Worm (Caenorhabditis elegans) whole organism, young adult: ENCODE results near the gene nhr-161.

ENCODE experiments used
- B0035.1 ChIP-seq: sonication (generic microtip); optimal IDR thresholded peaks from 2 replicates; lab custom pipeline; 2016; ENCODE audit warnings: missing genetic modification characterization, mild to moderate bottlenecking, missing compliant biosample characterization, missing genotype, missing genetic modification reagents
- B0336.3 ChIP-seq: fragments of 200-800 bp; sonication (Bioruptor generic); IDR thresholded peaks from 2 replicates; pipeline ENCODE4 v1.3.6; 2022; ENCODE audit warnings: missing genetic modification characterization, missing compliant biosample characterization
- F10E7.11 ChIP-seq: sonication (generic microtip); optimal IDR thresholded peaks from 2 replicates; lab custom pipeline; 2017; ENCODE audit warnings: mild to moderate bottlenecking, missing genetic modification characterization, moderate library complexity, missing compliant biosample characterization
- F23B12.7 ChIP-seq: sonication (generic microtip); optimal IDR thresholded peaks from 2 replicates; lab custom pipeline; 2017; ENCODE audit warnings: missing genetic modification characterization, mild to moderate bottlenecking, missing compliant biosample characterization, antibody characterized with exemption, moderate library complexity; ENCODE audit not compliant: insufficient read depth
- F33H1.4 ChIP-seq: fragments of 200-800 bp; sonication (Bioruptor generic); IDR thresholded peaks from 2 replicates; pipeline ENCODE4 v1.3.6; 2022; ENCODE audit warnings: missing genetic modification reagents, missing genetic modification characterization, missing compliant biosample characterization
- F37B4.10 ChIP-seq: fragments of 200-800 bp; sonication (Bioruptor generic); IDR thresholded peaks from 2 replicates; pipeline ENCODE4 v1.3.6; 2022; ENCODE audit warnings: missing genetic modification characterization, missing compliant biosample characterization
- F39B2.1 ChIP-seq: fragments of 200-800 bp; sonication (Bioruptor generic); IDR thresholded peaks from 2 replicates; pipeline ENCODE4 v1.3.6; 2022; ENCODE audit warnings: missing genetic modification reagents, missing genetic modification characterization, missing compliant biosample characterization
- F57A8.1 ChIP-seq: fragments of 200-800 bp; sonication (Bioruptor generic); optimal IDR thresholded peaks from 2 replicates; lab custom pipeline; 2018; ENCODE audit warnings: mild to moderate bottlenecking, missing genetic modification characterization, moderate library complexity, missing compliant biosample characterization
- K11D2.4 ChIP-seq: fragments of 200-800 bp; sonication (Bioruptor generic); IDR thresholded peaks from 2 replicates; pipeline ENCODE4 v1.3.6; 2022; ENCODE audit warnings: missing genetic modification reagents, missing genetic modification characterization, missing compliant biosample characterization
- Y53G8AR.9 ChIP-seq: fragments of 200-800 bp; sonication (Bioruptor generic); conservative IDR thresholded peaks from 2 replicates; pipeline ENCODE4 v1.3.6; 2022; ENCODE audit warnings: missing genetic modification reagents, missing genetic modification characterization, missing compliant biosample characterization
- athp-1 ChIP-seq: sonication (generic microtip); optimal IDR thresholded peaks from 2 replicates; lab custom pipeline; 2017; ENCODE audit warnings: mild to moderate bottlenecking, missing genetic modification characterization, missing compliant biosample characterization
- attf-3 ChIP-seq: fragments of 200-800 bp; sonication (Bioruptor generic); conservative IDR thresholded peaks from 2 replicates; pipeline ENCODE4 v1.3.6; 2022; ENCODE audit warnings: missing genetic modification reagents, missing genetic modification characterization, missing compliant biosample characterization
- ccch-3 ChIP-seq: fragments of 200-800 bp; sonication (Bioruptor generic); optimal IDR thresholded peaks from 2 replicates; lab custom pipeline; 2018; ENCODE audit warnings: mild to moderate bottlenecking, missing genetic modification characterization, missing compliant biosample characterization
- dpff-1 ChIP-seq: sonication (generic microtip); optimal IDR thresholded peaks from 2 replicates; lab custom pipeline; 2017; ENCODE audit warnings: mild to moderate bottlenecking, missing genetic modification characterization, missing compliant biosample characterization
- hlh-26 ChIP-seq: fragments of 200-800 bp; sonication (Bioruptor generic); conservative IDR thresholded peaks from 2 replicates; pipeline ENCODE4 v1.3.6; 2022; ENCODE audit warnings: missing genetic modification reagents, missing genetic modification characterization, missing compliant biosample characterization
- hmg-1.2 ChIP-seq: fragments of 200-800 bp; sonication (Bioruptor generic); IDR thresholded peaks from 2 replicates; pipeline ENCODE4 v1.3.6; 2022; ENCODE audit warnings: missing genetic modification reagents, missing genetic modification characterization, missing compliant biosample characterization
- hmg-20 ChIP-seq: fragments of 200-800 bp; sonication (Bioruptor generic); IDR thresholded peaks from 2 replicates; pipeline ENCODE4 v1.3.6; 2022; ENCODE audit warnings: missing genetic modification reagents, missing genetic modification characterization, missing compliant biosample characterization
- lin-26 ChIP-seq: fragments of 200-800 bp; sonication (Bioruptor generic); IDR thresholded peaks from 2 replicates; pipeline ENCODE4 v1.3.6; 2022; ENCODE audit warnings: missing genetic modification reagents, missing genetic modification characterization, missing compliant biosample characterization
- lin-54 ChIP-seq: fragments of 200-800 bp; sonication (Bioruptor generic); optimal IDR thresholded peaks from 2 replicates; lab custom pipeline; 2018; ENCODE audit warnings: mild to moderate bottlenecking, missing genetic modification characterization, missing compliant biosample characterization
- lsy-27 ChIP-seq: sonication (generic microtip); optimal IDR thresholded peaks from 2 replicates; lab custom pipeline; 2017; ENCODE audit warnings: missing genetic modification characterization, mild to moderate bottlenecking, missing compliant biosample characterization, antibody characterized with exemption, missing genotype, borderline replicate concordance; ENCODE audit not compliant: insufficient read depth
- madf-8 ChIP-seq: fragments of 200-800 bp; sonication (Bioruptor generic); conservative IDR thresholded peaks from 2 replicates; pipeline ENCODE4 v1.3.6; 2022; ENCODE audit warnings: missing genetic modification reagents, missing genetic modification characterization, missing compliant biosample characterization
- mel-28 ChIP-seq: sonication (generic microtip); optimal IDR thresholded peaks from 2 replicates; lab custom pipeline; 2016; ENCODE audit warnings: borderline replicate concordance, mild to moderate bottlenecking, missing genetic modification characterization, missing compliant biosample characterization
- nfya-2 ChIP-seq: fragments of 200-800 bp; sonication (Bioruptor generic); IDR thresholded peaks from 2 replicates; pipeline ENCODE4 v1.3.6; 2022; ENCODE audit warnings: missing genetic modification reagents, missing genetic modification characterization, missing compliant biosample characterization
- nhr-80 ChIP-seq: sonication (generic microtip); optimal IDR thresholded peaks from 2 replicates; lab custom pipeline; 2016; ENCODE audit warnings: missing genetic modification characterization, missing compliant biosample characterization
- rec-8 ChIP-seq, 2 experiments: sonication (generic microtip); optimal IDR thresholded peaks; 2 replicates each; lab custom pipeline; 2016; ENCODE audit warnings: mild to moderate bottlenecking in 2 of 2, missing genetic modification characterization in 2 of 2, missing genetic modification reagents in 2 of 2, missing genotype in 2 of 2, missing biosample characterization in 1 of 2, missing compliant biosample characterization in 1 of 2, moderate library complexity in 1 of 2
- sea-2 ChIP-seq: fragments of 200-800 bp; sonication (Bioruptor generic); IDR thresholded peaks from 2 replicates; pipeline ENCODE4 v1.3.6; 2022; ENCODE audit warnings: missing genetic modification characterization, missing compliant biosample characterization
- snpc-1.1 ChIP-seq: sonication (generic microtip); optimal IDR thresholded peaks from 2 replicates; lab custom pipeline; 2017; ENCODE audit warnings: missing genetic modification characterization, mild to moderate bottlenecking, missing compliant biosample characterization, antibody characterized with exemption, moderate library complexity, missing genotype, missing genetic modification reagents; ENCODE audit not compliant: insufficient read depth
- snpc-4 ChIP-seq, 5 experiments: fragments of 150-350 bp in 1 of 5; sonication (generic microtip) in 4 of 5; optimal IDR thresholded peaks; 2 replicates each; lab custom pipeline; 2014 to 2018; ENCODE audit warnings: missing genetic modification characterization in 5 of 5, missing biosample characterization in 3 of 5, antibody characterized with exemption in 2 of 5, mild to moderate bottlenecking in 2 of 5, missing compliant biosample characterization in 2 of 5, missing genotype in 2 of 5, moderate library complexity in 2 of 5, missing genetic modification reagents in 1 of 5
- tbx-9 ChIP-seq: sonication (generic microtip); optimal IDR thresholded peaks from 2 replicates; lab custom pipeline; 2016; ENCODE audit warnings: borderline replicate concordance, missing genetic modification characterization, inconsistent platforms, missing compliant biosample characterization
- unc-62 ChIP-seq: fragments of 150-350 bp; optimal IDR thresholded peaks from 2 replicates; lab custom pipeline; 2014; ENCODE audit warnings: missing biosample characterization, missing genetic modification reagents, missing genetic modification characterization
- ztf-18 ChIP-seq: sonication (generic microtip); optimal IDR thresholded peaks from 2 replicates; lab custom pipeline; 2016; ENCODE audit warnings: missing genotype, mild to moderate bottlenecking, missing genetic modification characterization, missing compliant biosample characterization
- ztf-28 ChIP-seq: fragments of 200-800 bp; sonication (Bioruptor generic); IDR thresholded peaks from 2 replicates; pipeline ENCODE4 v1.3.6; 2022; ENCODE audit warnings: missing genetic modification reagents, missing genetic modification characterization, missing compliant biosample characterization
- ztf-6 ChIP-seq: fragments of 200-800 bp; sonication (Bioruptor generic); IDR thresholded peaks from 2 replicates; pipeline ENCODE4 v1.3.6; 2022; ENCODE audit warnings: missing genetic modification reagents, missing genetic modification characterization, missing compliant biosample characterization

The nhr-161 gene

ce11 chrV:6947442-6947841 is 35.3 kb downstream of the nhr-161 start, which contains the start of gene Y57E12B.4:
Gene Y57E12B.4 (minus strand): TSS chrV:6947542.
- TF ChIP-seq ccch-3 (no peak), attf-3 (GFP tag; lab: Robert Waterston, UW) (no peak), F23B12.7 (tag; lab: Kevin White, UChicago) (no peak), hlh-26 (no peak), mel-28 (tag; lab: Kevin White, UChicago) (no peak), dpff-1 (tag; lab: Kevin White, UChicago) (no peak), snpc-4 (GFP tag; optimal IDR thresholded peaks at IDR 0.05; lab: Kevin White, UChicago) (no peak), snpc-4 (tag; optimal IDR thresholded peaks at IDR 0.05; lab: Kevin White, UChicago) (no peak), hmg-1.2 (GFP tag; lab: Robert Waterston, UW) (no peak), ztf-18 (tag; lab: Kevin White, UChicago) (no peak), unc-62 (no peak), F39B2.1 (GFP tag; lab: Robert Waterston, UW) (no peak), lin-54 (GFP tag; lab: Kevin White, UChicago) (no peak), rec-8 (tag; optimal IDR thresholded peaks at IDR 0.05; lab: Kevin White, UChicago) (no peak), F10E7.11 (tag; lab: Kevin White, UChicago) (no peak)

- TF ChIP-seq sea-2: no peak
- TF ChIP-seq hmg-20: no peak
- TF ChIP-seq B0035.1 (tag; lab: Kevin White, UChicago): no peak
- TF ChIP-seq Y53G8AR.9 (GFP tag; lab: Robert Waterston, UW): no peak
Measured at ce11 chrV:6935878-6936277, 46.8 kb downstream of the nhr-161 start, which contains the start of gene Y57E12B.10. Gene Y57E12B.10 (minus strand): TSS chrV:6935978.

- no peak for TF ChIP-seq F33H1.4 (GFP tag; lab: Robert Waterston, UW)
- TF ChIP-seq snpc-1.1 (tag; lab: Kevin White, UChicago): no peak
- no peak for TF ChIP-seq nhr-80 (tag; lab: Kevin White, UChicago)
- no peak for TF ChIP-seq K11D2.4 (GFP tag; lab: Robert Waterston, UW)
- TF ChIP-seq ztf-28 (GFP tag; lab: Robert Waterston, UW): no peak
- TF ChIP-seq ztf-6 (GFP tag; lab: Robert Waterston, UW): no peak
- TF ChIP-seq lin-26 (GFP tag; lab: Robert Waterston, UW): no peak
- no peak for TF ChIP-seq F37B4.10 (GFP tag; lab: Robert Waterston, UW)
- TF ChIP-seq lsy-27: no peak
- TF ChIP-seq athp-1: no peak
- no peak for TF ChIP-seq madf-8 (GFP tag; lab: Robert Waterston, UW)
- no peak for TF ChIP-seq F57A8.1 (GFP tag; lab: Kevin White, UChicago)
- TF ChIP-seq tbx-9 (tag; lab: Kevin White, UChicago): no peak
- no peak for TF ChIP-seq nfya-2 (GFP tag; lab: Robert Waterston, UW)
- no peak for TF ChIP-seq B0336.3 (GFP tag; lab: Robert Waterston, UW)
Measured at ce11 chrV:6934212-6934611, 48.5 kb downstream of the nhr-161 start, which contains the start of gene lipl-6. Gene lipl-6 (minus strand): TSS chrV:6934312.
